Fruit fly (Drosophila melanogaster) whole organism, wandering third instar larva: ENCODE measurements around the gene CG34026.
A peak's percentile ranks its signal among the peaks of the same experiment; 100 is the strongest.

Experiments
- Abd-B ChIP-seq: fragments of >200 bp; optimal IDR thresholded peaks from 2 replicates; lab custom pipeline; 2017; ENCODE audit warnings: missing biosample characterization, missing genetic modification characterization
- CG32264 ChIP-seq: fragments of 200-800 bp; sonication (Bioruptor generic); optimal IDR thresholded peaks from 2 replicates; lab custom pipeline; 2016; ENCODE audit warnings: missing biosample characterization, missing genetic modification characterization
- CG9705 ChIP-seq: fragments of 200-800 bp; sonication (Bioruptor generic); optimal IDR thresholded peaks from 2 replicates; lab custom pipeline; 2018; ENCODE audit warnings: missing biosample characterization, mild to moderate bottlenecking, missing genetic modification characterization
- CrebA ChIP-seq: fragments of 200-800 bp; sonication (Bioruptor generic); optimal IDR thresholded peaks from 2 replicates; lab custom pipeline; 2016; ENCODE audit warnings: missing biosample characterization, mild to moderate bottlenecking, missing genetic modification characterization, borderline replicate concordance
- Dfd ChIP-seq: fragments of >200 bp; optimal IDR thresholded peaks from 2 replicates; lab custom pipeline; 2017; ENCODE audit warnings: missing biosample characterization, missing genetic modification characterization
- Dif ChIP-seq: fragments of 200-275, 200-300 bp; sonication (Bioruptor generic); optimal IDR thresholded peaks from 2 replicates; lab custom pipeline; 2018; ENCODE audit warnings: missing biosample characterization, missing genetic modification characterization; ENCODE audit not compliant: partially characterized antibody
- GATAd ChIP-seq: sonication (Bioruptor generic); optimal IDR thresholded peaks from 2 replicates; lab custom pipeline; 2016; ENCODE audit warnings: missing biosample characterization, missing genetic modification characterization
- HLH106 ChIP-seq: fragments of 200-800 bp; optimal IDR thresholded peaks from 3 replicates; lab custom pipeline; 2019; ENCODE audit warnings: missing biosample characterization, mild to moderate bottlenecking, missing genetic modification characterization, moderate library complexity
- Hnf4 ChIP-seq: fragments of 200-800 bp; sonication (Bioruptor generic); optimal IDR thresholded peaks from 2 replicates; lab custom pipeline; 2016; ENCODE audit warnings: missing biosample characterization, mild to moderate bottlenecking, missing genetic modification characterization
- Hr78 ChIP-seq: fragments of >200 bp; optimal IDR thresholded peaks from 2 replicates; lab custom pipeline; 2017; ENCODE audit warnings: missing biosample characterization, missing genetic modification characterization
- Hr83 ChIP-seq: fragments of 200-300 bp; sonication (Bioruptor generic); optimal IDR thresholded peaks from 2 replicates; lab custom pipeline; 2016; ENCODE audit warnings: missing biosample characterization, mild to moderate bottlenecking, missing genetic modification characterization, moderate library complexity; ENCODE audit not compliant: poor library complexity, severe bottlenecking
- Jra ChIP-seq: sonication (Bioruptor generic); optimal IDR thresholded peaks from 2 replicates; lab custom pipeline; 2016; ENCODE audit warnings: missing biosample characterization, missing genetic modification characterization
- Mio ChIP-seq: sonication (Bioruptor generic); optimal IDR thresholded peaks from 2 replicates; lab custom pipeline; 2016; ENCODE audit warnings: missing biosample characterization, missing genetic modification characterization
- Myc ChIP-seq: fragments of >200 bp; optimal IDR thresholded peaks from 2 replicates; lab custom pipeline; 2017
- N ChIP-seq: fragments of >200 bp; optimal IDR thresholded peaks from 2 replicates; lab custom pipeline; 2018; ENCODE audit warnings: missing biosample characterization, missing external identifiers, missing genetic modification characterization
- OdsH ChIP-seq: fragments of 200-800 bp; sonication (Bioruptor generic); optimal IDR thresholded peaks from 2 replicates; lab custom pipeline; 2016; ENCODE audit warnings: missing biosample characterization, mild to moderate bottlenecking, missing genetic modification characterization
- Rel ChIP-seq, 2 experiments: fragments of 200-800 bp; sonication (Bioruptor generic) in 1 of 2; optimal IDR thresholded peaks; 2 replicates in 1 of 2; 3 replicates in 1 of 2; lab custom pipeline; 2016 to 2019; ENCODE audit warnings: mild to moderate bottlenecking in 2 of 2, missing biosample characterization in 2 of 2, missing genetic modification characterization in 2 of 2, moderate library complexity in 1 of 2
- Sp1 ChIP-seq: fragments of 200-800 bp; sonication (Bioruptor generic); optimal IDR thresholded peaks from 3 replicates; lab custom pipeline; 2019; ENCODE audit warnings: missing biosample characterization, mild to moderate bottlenecking, missing genetic modification characterization, moderate library complexity
- Vsx2 ChIP-seq: fragments of 200-300, 225-300 bp; sonication (Bioruptor generic); optimal IDR thresholded peaks from 2 replicates; lab custom pipeline; 2018; ENCODE audit warnings: missing biosample characterization, missing genetic modification characterization; ENCODE audit not compliant: partially characterized antibody
- br ChIP-seq: fragments of 200-800 bp; sonication (Bioruptor generic); optimal IDR thresholded peaks from 2 replicates; lab custom pipeline; 2016; ENCODE audit warnings: missing biosample characterization, missing genetic modification characterization
- brk ChIP-seq: fragments of 200-800 bp; sonication (Bioruptor generic); optimal IDR thresholded peaks from 2 replicates; lab custom pipeline; 2016; ENCODE audit warnings: missing biosample characterization, mild to moderate bottlenecking, missing genetic modification characterization
- dl ChIP-seq, 2 experiments: fragments of 175-275, 200-275 bp in 1 of 2; fragments of 200-275 bp in 1 of 2; sonication (Bioruptor generic); optimal IDR thresholded peaks; lab custom pipeline; 2018; ENCODE audit warnings: mild to moderate bottlenecking in 2 of 2, missing biosample characterization in 2 of 2, missing genetic modification characterization in 2 of 2, moderate library complexity in 2 of 2; ENCODE audit not compliant: partially characterized antibody in 2 of 2, insufficient read depth in 1 of 2
- dmrt93B ChIP-seq: fragments of 200-800 bp; sonication (Bioruptor generic); optimal IDR thresholded peaks from 2 replicates; lab custom pipeline; 2018; ENCODE audit warnings: missing biosample characterization, mild to moderate bottlenecking, missing genetic modification characterization
- dsf ChIP-seq: sonication (Bioruptor generic); optimal IDR thresholded peaks from 2 replicates; lab custom pipeline; 2016; ENCODE audit warnings: missing biosample characterization, missing genetic modification characterization, borderline replicate concordance
- ey ChIP-seq: fragments of 200-800 bp; sonication (Bioruptor generic); optimal IDR thresholded peaks from 2 replicates; lab custom pipeline; 2016; ENCODE audit warnings: missing biosample characterization, missing genetic modification characterization
- foxo ChIP-seq, 2 experiments: fragments of 200-800 bp; sonication (Bioruptor generic); optimal IDR thresholded peaks; 2 replicates in 1 of 2; 3 replicates in 1 of 2; lab custom pipeline; 2016 to 2017; ENCODE audit warnings: missing biosample characterization in 2 of 2, missing genetic modification characterization in 2 of 2
- fru ChIP-seq: fragments of 200-800 bp; sonication (Bioruptor generic); optimal IDR thresholded peaks from 3 replicates; lab custom pipeline; 2016; ENCODE audit warnings: missing biosample characterization, mild to moderate bottlenecking, missing genetic modification characterization
- h ChIP-seq: fragments of 200-800 bp; sonication (Bioruptor generic); optimal IDR thresholded peaks from 3 replicates; lab custom pipeline; 2016; ENCODE audit warnings: missing biosample characterization, mild to moderate bottlenecking, missing genetic modification characterization
- jim ChIP-seq: fragments of 175-275, 200-325 bp; sonication (Bioruptor generic); optimal IDR thresholded peaks from 2 replicates; lab custom pipeline; 2016; ENCODE audit warnings: missing biosample characterization, mild to moderate bottlenecking, missing genetic modification characterization
- lola ChIP-seq: fragments of >200 bp; optimal IDR thresholded peaks from 2 replicates; lab custom pipeline; 2017; ENCODE audit warnings: missing biosample characterization, missing genetic modification characterization
- pan ChIP-seq: fragments of >200 bp; optimal IDR thresholded peaks from 2 replicates; lab custom pipeline; 2017
- psq ChIP-seq: fragments of 200-800 bp; sonication (Bioruptor generic); optimal IDR thresholded peaks from 3 replicates; lab custom pipeline; 2017; ENCODE audit warnings: missing biosample characterization, mild to moderate bottlenecking, missing genetic modification characterization, moderate library complexity
- rgr ChIP-seq: fragments of 200-800 bp; sonication (Bioruptor generic); optimal IDR thresholded peaks from 3 replicates; lab custom pipeline; 2016; ENCODE audit warnings: missing biosample characterization, mild to moderate bottlenecking, missing genetic modification characterization
- sage ChIP-seq: fragments of 200-800 bp; sonication (Bioruptor generic); optimal IDR thresholded peaks from 2 replicates; lab custom pipeline; 2016; ENCODE audit warnings: missing biosample characterization, mild to moderate bottlenecking, missing genetic modification characterization
- sv ChIP-seq: fragments of 200-800 bp; sonication (Bioruptor generic); optimal IDR thresholded peaks from 3 replicates; lab custom pipeline; 2016; ENCODE audit warnings: missing biosample characterization, missing genetic modification characterization
- tai ChIP-seq: sonication (Bioruptor generic); optimal IDR thresholded peaks from 2 replicates; lab custom pipeline; 2016; ENCODE audit warnings: missing biosample characterization, missing genetic modification characterization
- usp ChIP-seq: fragments of >200 bp; optimal IDR thresholded peaks from 2 replicates; lab custom pipeline; 2017; ENCODE audit warnings: missing biosample characterization, missing genetic modification characterization
- woc ChIP-seq: sonication (Bioruptor generic); optimal IDR thresholded peaks from 2 replicates; lab custom pipeline; 2016; ENCODE audit warnings: missing biosample characterization, mild to moderate bottlenecking, missing genetic modification characterization

CG34026 gene

DNA sequence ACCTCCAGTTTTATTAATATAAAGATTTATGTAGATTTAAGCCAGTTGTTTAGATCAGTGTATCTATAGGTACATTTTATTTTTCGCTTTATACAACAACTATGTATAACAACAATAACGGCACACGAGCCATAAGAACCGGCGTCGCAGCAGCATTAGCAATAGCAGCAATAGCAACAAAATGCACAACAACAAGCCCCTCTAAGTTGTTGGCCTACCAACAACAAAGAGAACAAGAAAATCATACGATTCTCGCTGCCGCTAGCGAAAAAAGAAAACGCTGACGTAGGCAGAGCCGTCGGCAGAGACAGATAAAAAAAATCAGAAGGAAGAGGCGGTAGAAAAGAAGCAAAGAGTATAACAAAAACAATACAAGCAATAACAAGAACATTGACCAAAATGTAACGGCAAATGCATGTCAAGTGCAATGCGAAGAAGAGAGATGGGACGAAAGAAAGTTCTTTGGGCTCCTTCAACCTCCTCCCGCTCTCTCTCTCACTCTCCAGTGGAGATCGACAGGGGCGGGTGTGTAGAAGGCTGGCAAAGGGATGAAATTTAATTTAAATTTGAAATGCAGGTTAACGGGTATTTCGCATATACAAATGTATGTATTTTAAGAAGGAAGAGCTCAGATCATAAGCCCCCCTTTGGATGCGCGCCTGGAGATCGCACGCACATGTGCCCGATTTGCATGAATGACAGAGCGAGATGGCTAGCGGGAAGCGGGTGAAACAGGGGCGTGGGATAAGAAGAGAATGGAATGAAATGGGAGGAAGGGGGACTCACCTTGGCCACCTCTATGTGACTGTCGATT lies 45.3 kb downstream of the CG34026 start (continued):
- peak; percentile 99 for TF ChIP-seq Hnf4 (GFP tag; lab: Kevin White, UChicago)
- peak; percentile 100 for TF ChIP-seq fru (GFP tag; lab: Kevin White, UChicago)
- peak; percentile 99 for TF ChIP-seq Sp1 (GFP tag; lab: Kevin White, UChicago)
- TF ChIP-seq rgr: peak; percentile 100
- TF ChIP-seq sv (GFP tag; lab: Kevin White, UChicago): peak; percentile 97
- peak; percentile 95 for TF ChIP-seq Mio (GFP tag; lab: Kevin White, UChicago)
- no peak for TF ChIP-seq Abd-B (GFP tag; lab: Kevin White, UChicago)

- TF ChIP-seq dmrt93B (GFP tag; lab: Kevin White, UChicago) (peak; percentile 48), fru (GFP tag; lab: Kevin White, UChicago) (peak; percentile 83), Vsx2 (GFP tag; lab: Kevin White, UChicago) (no peak), Myc (lab: Kevin White, UChicago) (peak; percentile 31), sv (GFP tag; lab: Kevin White, UChicago) (peak; percentile 83), Dfd (GFP tag; lab: Kevin White, UChicago) (no peak), br (GFP tag; lab: Kevin White, UChicago) (peak; percentile 62), Hr83 (GFP tag; lab: Kevin White, UChicago) (peak; percentile 92), pan (no peak), lola (GFP tag; lab: Kevin White, UChicago) (no peak), h (GFP tag; lab: Kevin White, UChicago) (peak; percentile 69), OdsH (GFP tag; lab: Kevin White, UChicago) (peak; percentile 23), Rel (GFP tag; optimal IDR thresholded peaks at IDR 0.05; lab: Kevin White, UChicago) (no peak), Rel (tag; optimal IDR thresholded peaks at IDR 0.05; lab: Kevin White, UChicago) (no peak), brk (GFP tag; lab: Kevin White, UChicago) (no peak), Mio (GFP tag; lab: Kevin White, UChicago) (no peak), rgr (peak; percentile 60), dl (GFP tag; optimal IDR thresholded peaks at IDR 0.05; lab: Kevin White, UChicago; ENCODE audit: insufficient read depth in 1 of 2, partially characterized antibody in 2 of 2) (no peak), Hr78 (GFP tag; lab: Kevin White, UChicago) (no peak), foxo (GFP tag; optimal IDR thresholded peaks at IDR 0.05; lab: Kevin White, UChicago) (peak in 1 of 2 experiments; percentile 88), CG32264 (GFP tag; lab: Kevin White, UChicago) (peak; percentile 32), Hnf4 (GFP tag; lab: Kevin White, UChicago) (peak; percentile 80), woc (peak; percentile 27), sage (GFP tag; lab: Kevin White, UChicago) (peak; percentile 67), Abd-B (GFP tag; lab: Kevin White, UChicago) (no peak), psq (GFP tag; lab: Kevin White, UChicago) (no peak), N (GFP tag; lab: Kevin White, UChicago) (no peak), HLH106 (tag; lab: Kevin White, UChicago) (peak; percentile 72), Sp1 (GFP tag; lab: Kevin White, UChicago) (peak; percentile 69), tai (peak; percentile 80), dsf (GFP tag; lab: Kevin White, UChicago) (peak; percentile 23), Dif (GFP tag; lab: Kevin White, UChicago) (peak; percentile 9), ey (GFP tag; lab: Kevin White, UChicago) (peak; percentile 78), usp (GFP tag; lab: Kevin White, UChicago) (no peak), GATAd (GFP tag; lab: Kevin White, UChicago) (no peak), Jra (GFP tag; lab: Kevin White, UChicago) (peak; percentile 71), jim (GFP tag; lab: Kevin White, UChicago) (peak; percentile 34), CrebA (GFP tag; lab: Kevin White, UChicago) (peak; percentile 40), CG9705 (GFP tag; lab: Kevin White, UChicago) (peak; percentile 73)
Observed at dm6 chrX:9579918-9580521, 46.4 kb downstream of the CG34026 start, which contains the start of gene LPCAT. TSS of gene LPCAT (minus strand) at chrX:9579987.
